Fruit fly (Drosophila melanogaster) whole organism, pupa: Measurements from ENCODE around the gene Bfc.

Source experiments
- CG10348 ChIP-seq: fragments of 200-800 bp; sonication (Bioruptor generic); IDR thresholded peaks from 2 replicates; pipeline ENCODE4 v1.3.6; 2022; ENCODE audit warnings: missing biosample characterization, missing genetic modification characterization
- CG12605 ChIP-seq: fragments of 200-800 bp; sonication (Bioruptor generic); IDR thresholded peaks from 2 replicates; pipeline ENCODE4 v1.3.6; 2022; ENCODE audit warnings: missing biosample characterization, missing genetic modification characterization
- CG13204 ChIP-seq: fragments of 200-800 bp; sonication (Bioruptor generic); optimal IDR thresholded peaks from 2 replicates; lab custom pipeline; 2018; ENCODE audit warnings: missing biosample characterization, mild to moderate bottlenecking, missing genetic modification characterization, moderate library complexity
- CG14655 ChIP-seq: fragments of 200-800 bp; sonication (Bioruptor generic); optimal IDR thresholded peaks from 3 replicates; lab custom pipeline; 2017; ENCODE audit warnings: mild to moderate bottlenecking, missing biosample characterization, missing genetic modification reagents, missing genetic modification characterization
- CG15710 ChIP-seq: fragments of 200-800 bp; sonication (Bioruptor generic); optimal IDR thresholded peaks from 2 replicates; lab custom pipeline; 2018; ENCODE audit warnings: missing biosample characterization, mild to moderate bottlenecking, missing genetic modification characterization, moderate library complexity
- CG17806 ChIP-seq: fragments of 200-800 bp; sonication (Bioruptor generic); optimal IDR thresholded peaks from 2 replicates; lab custom pipeline; 2018; ENCODE audit warnings: missing biosample characterization, mild to moderate bottlenecking, missing genetic modification characterization, moderate library complexity
- CG32121 ChIP-seq: fragments of 200-800 bp; sonication (Bioruptor generic); IDR thresholded peaks from 2 replicates; pipeline ENCODE4 v1.3.6; 2022; ENCODE audit warnings: missing biosample characterization, missing genetic modification characterization
- CG34367 ChIP-seq: fragments of 200-800 bp; sonication (Bioruptor generic); optimal IDR thresholded peaks from 2 replicates; lab custom pipeline; 2018; ENCODE audit warnings: missing biosample characterization, mild to moderate bottlenecking, missing genetic modification characterization
- CG4496 ChIP-seq: fragments of 200-800 bp; sonication (Bioruptor generic); IDR thresholded peaks from 3 replicates; pipeline ENCODE4 v1.3.6; 2022; ENCODE audit warnings: missing biosample characterization, missing genetic modification characterization
- CG8159 ChIP-seq: fragments of 200-800 bp; sonication (Bioruptor generic); optimal IDR thresholded peaks from 3 replicates; lab custom pipeline; 2018; ENCODE audit warnings: missing biosample characterization, mild to moderate bottlenecking, missing genetic modification characterization, moderate library complexity
- CG8301 ChIP-seq: fragments of 200-800 bp; sonication (Bioruptor generic); optimal IDR thresholded peaks from 2 replicates; lab custom pipeline; 2018; ENCODE audit warnings: missing biosample characterization, mild to moderate bottlenecking, missing genetic modification characterization
- CG9948 ChIP-seq: fragments of 200-800 bp; sonication (Bioruptor generic); optimal IDR thresholded peaks from 2 replicates; lab custom pipeline; 2018; ENCODE audit warnings: missing biosample characterization, mild to moderate bottlenecking, missing genetic modification characterization, moderate library complexity
- D1 ChIP-seq: fragments of 200-800 bp; sonication (Bioruptor generic); optimal IDR thresholded peaks from 2 replicates; lab custom pipeline; 2018; ENCODE audit warnings: missing biosample characterization, mild to moderate bottlenecking, missing genetic modification characterization, moderate library complexity
- EcR ChIP-seq: fragments of 200-800 bp; sonication (Bioruptor generic); optimal IDR thresholded peaks from 3 replicates; lab custom pipeline; 2019; ENCODE audit warnings: missing biosample characterization, missing genetic modification characterization, mild to moderate bottlenecking, moderate library complexity, missing genetic modification reagents
- Ets98B ChIP-seq: fragments of 200-800 bp; sonication (Bioruptor generic); IDR thresholded peaks from 2 replicates; pipeline ENCODE4 v1.3.6; 2022; ENCODE audit warnings: missing biosample characterization, missing genetic modification characterization
- Pif1A ChIP-seq: fragments of 200-800 bp; sonication (Bioruptor generic); optimal IDR thresholded peaks from 3 replicates; lab custom pipeline; 2016; ENCODE audit warnings: missing biosample characterization, missing genetic modification characterization
- Pif1B ChIP-seq: fragments of 200-800 bp; sonication (Bioruptor generic); optimal IDR thresholded peaks from 3 replicates; lab custom pipeline; 2016; ENCODE audit warnings: missing biosample characterization, missing genetic modification characterization
- Snoo ChIP-seq: fragments of 200-800 bp; sonication (Bioruptor generic); optimal IDR thresholded peaks from 3 replicates; lab custom pipeline; 2017; ENCODE audit warnings: missing biosample characterization, mild to moderate bottlenecking, missing genetic modification characterization, inconsistent platforms
- fd96Ca ChIP-seq: fragments of 200-800 bp; sonication (Bioruptor generic); IDR thresholded peaks from 3 replicates; pipeline ENCODE4 v1.3.6; 2022; ENCODE audit warnings: missing biosample characterization, missing genetic modification characterization
- gl ChIP-seq: fragments of 200-800 bp; sonication (Bioruptor generic); optimal IDR thresholded peaks from 2 replicates; lab custom pipeline; 2018; ENCODE audit warnings: missing biosample characterization, mild to moderate bottlenecking, missing genetic modification characterization
- rn ChIP-seq: fragments of 200-800 bp; sonication (Bioruptor generic); IDR thresholded peaks from 2 replicates; pipeline ENCODE4 v1.3.6; 2022; ENCODE audit warnings: missing biosample characterization, missing genetic modification characterization

Gene Bfc

dm6 chr3L:1250396-1250795 lies at the start of gene Bfc:
TSS of gene Bfc (plus strand) at chr3L:1250696.
- TF ChIP-seq CG9948 (no peak), CG17806 (tag; lab: Kevin White, UChicago) (no peak), EcR (GFP tag; lab: Kevin White, UChicago) (no peak), Ets98B (GFP tag; lab: Robert Waterston, UW) (no peak), CG32121 (GFP tag; lab: Robert Waterston, UW) (no peak), CG15710 (tag; lab: Kevin White, UChicago) (no peak), rn (GFP tag; lab: Robert Waterston, UW) (no peak), CG8301 (tag; lab: Kevin White, UChicago) (no peak), Pif1A (GFP tag; lab: Kevin White, UChicago) (no peak), CG13204 (GFP tag; lab: Kevin White, UChicago) (no peak), fd96Ca (GFP tag; lab: Robert Waterston, UW) (no peak), CG14655 (GFP tag; lab: Kevin White, UChicago) (no peak), gl (tag; lab: Kevin White, UChicago) (no peak), Pif1B (GFP tag; lab: Kevin White, UChicago) (no peak), Snoo (tag; lab: Kevin White, UChicago) (no peak), CG10348 (GFP tag; lab: Robert Waterston, UW) (no peak), D1 (tag; lab: Kevin White, UChicago) (no peak)

dm6 chr3L:1202588-1203195 lies 47.8 kb upstream of the Bfc start, which contains the start of gene meep:
TSS of gene meep (minus strand) at chr3L:1203036.
- no peak for TF ChIP-seq fd96Ca (GFP tag; lab: Robert Waterston, UW)
- TF ChIP-seq Pif1A (GFP tag; lab: Kevin White, UChicago) = no peak
- no peak for TF ChIP-seq Pif1B (GFP tag; lab: Kevin White, UChicago)
- TF ChIP-seq CG8301 (tag; lab: Kevin White, UChicago) = no peak
- TF ChIP-seq CG14655 (GFP tag; lab: Kevin White, UChicago) = no peak
- TF ChIP-seq, all 21 proteins: peak for 0

- TF ChIP-seq CG4496 (GFP tag; lab: Robert Waterston, UW) = peak; percentile 52; the same call in 2 of the 3 replicates
- no peak for TF ChIP-seq Ets98B (GFP tag; lab: Robert Waterston, UW)
Observed at dm6 chr3L:1203855-1204431, 46.6 kb upstream of the Bfc start.

dm6 chr3L:1204674-1205547 lies 45.6 kb upstream of the Bfc start, which contains the start of gene CG9119:
TSS of gene CG9119 (minus strand) at chr3L:1204795.
- TF ChIP-seq fd96Ca (GFP tag; lab: Robert Waterston, UW) = peak; percentile 38; the same call in 1 of the 3 replicates
- peak; percentile 30 for TF ChIP-seq CG8301 (tag; lab: Kevin White, UChicago)
- peak; percentile 54 for TF ChIP-seq CG15710 (tag; lab: Kevin White, UChicago)
- no peak for TF ChIP-seq CG10348 (GFP tag; lab: Robert Waterston, UW)
- TF ChIP-seq CG8159 = peak; percentile 55
- no peak for TF ChIP-seq Pif1B (GFP tag; lab: Kevin White, UChicago)
- peak; percentile 30 for TF ChIP-seq CG9948
- no peak for TF ChIP-seq CG32121 (GFP tag; lab: Robert Waterston, UW)
- TF ChIP-seq Pif1A (GFP tag; lab: Kevin White, UChicago) = peak; percentile 6
- peak; percentile 51 for TF ChIP-seq CG14655 (GFP tag; lab: Kevin White, UChicago)
- TF ChIP-seq CG4496 (GFP tag; lab: Robert Waterston, UW) = no peak
- no peak for TF ChIP-seq Snoo (tag; lab: Kevin White, UChicago)
- peak; percentile 8 for TF ChIP-seq CG17806 (tag; lab: Kevin White, UChicago)
- peak; percentile 21 for TF ChIP-seq CG13204 (GFP tag; lab: Kevin White, UChicago)
- TF ChIP-seq gl (tag; lab: Kevin White, UChicago) = no peak
- no peak for TF ChIP-seq CG34367 (tag; lab: Kevin White, UChicago)
- TF ChIP-seq EcR (GFP tag; lab: Kevin White, UChicago) = peak; percentile 82

dm6 chr3L:1206682-1207421 lies 43.6 kb upstream of the Bfc start, which contains the start of gene LysB:
TSS of gene LysB (plus strand) at chr3L:1207371.
- TF ChIP-seq gl (tag; lab: Kevin White, UChicago) (no peak), D1 (tag; lab: Kevin White, UChicago) (no peak), fd96Ca (GFP tag; lab: Robert Waterston, UW) (no peak), CG8159 (no peak), CG12605 (GFP tag; lab: Robert Waterston, UW) (no peak), Snoo (tag; lab: Kevin White, UChicago) (no peak), CG8301 (tag; lab: Kevin White, UChicago) (no peak), CG17806 (tag; lab: Kevin White, UChicago) (no peak), CG13204 (GFP tag; lab: Kevin White, UChicago) (no peak), Pif1A (GFP tag; lab: Kevin White, UChicago) (no peak), CG4496 (GFP tag; lab: Robert Waterston, UW) (no peak), CG14655 (GFP tag; lab: Kevin White, UChicago) (no peak), CG15710 (tag; lab: Kevin White, UChicago) (no peak)
